Worm (Caenorhabditis elegans): Measurements from ENCODE around the gene Y116F11B.9.

Gene Y116F11B.9

ce11 chrV:19867883-19868282 is at the start of gene Y116F11B.9:
TSS of gene Y116F11B.9 (minus strand) at chrV:19867983.
- TF ChIP-seq nhr-71 (tag; optimal IDR thresholded peaks at IDR 0.05) (no peak), Y116A8C.19 (tag; optimal IDR thresholded peaks at IDR 0.05; ENCODE audit: borderline replicate concordance) (no peak), unc-30 (tag; optimal IDR thresholded peaks at IDR 0.05) (no peak), mef-2 (tag; optimal IDR thresholded peaks at IDR 0.05) (no peak), skn-1 (tag; optimal IDR thresholded peaks at IDR 0.05) (no peak)

- TF ChIP-seq ama-1 (optimal IDR thresholded peaks at IDR 0.05), result no peak
Observed at ce11 chrV:19915973-19916605, 48.3 kb upstream of the Y116F11B.9 start, which contains the start of the genes chk-2 and Y60A3A.19. TSS of gene chk-2 (minus strand) at chrV:19916023. TSS of gene Y60A3A.19 (plus strand) at chrV:19916555.

- TF ChIP-seq tbx-2 (tag; optimal IDR thresholded peaks at IDR 0.05) (no peak), nhr-76 (tag; optimal IDR thresholded peaks at IDR 0.05) (no peak), mdl-1 (tag; optimal IDR thresholded peaks at IDR 0.05) (peak in 1 of 2 experiments; percentile 22), lsy-2 (tag; optimal IDR thresholded peaks at IDR 0.05) (peak; percentile 16 to 29), efl-1 (optimal IDR thresholded peaks at IDR 0.05) (peak in 1 of 2 experiments; percentile 25), efl-1 (GFP tag; optimal IDR thresholded peaks at IDR 0.05 in 1 of 2) (peak; percentile 38 to 88), lin-13 (GFP tag; optimal IDR thresholded peaks at IDR 0.05) (no peak), ceh-82 (tag; optimal IDR thresholded peaks at IDR 0.05) (peak in 1 of 3 experiments; percentile 8), zip-4 (GFP tag; optimal IDR thresholded peaks at IDR 0.05) (no peak), snpc-4 (tag; optimal IDR thresholded peaks at IDR 0.05) (no peak), aha-1 (tag; optimal IDR thresholded peaks at IDR 0.05) (no peak), pqm-1 (tag; optimal IDR thresholded peaks at IDR 0.05) (no peak), dpl-1 (GFP tag; optimal IDR thresholded peaks at IDR 0.05) (peak in 1 of 3 experiments; percentile 31), elt-2 (tag; optimal IDR thresholded peaks at IDR 0.05) (no peak), nhr-90 (tag; optimal IDR thresholded peaks at IDR 0.05; ENCODE audit: poor library complexity) (no peak), tlp-1 (tag; optimal IDR thresholded peaks at IDR 0.05) (no peak), nhr-19 (GFP tag; conservative IDR thresholded peaks at IDR 0.05) (no peak), ztf-4 (tag; optimal IDR thresholded peaks at IDR 0.05) (no peak), mep-1 (tag; optimal IDR thresholded peaks at IDR 0.05) (peak; percentile 41), ceh-90 (tag; optimal IDR thresholded peaks at IDR 0.05) (no peak), nhr-71 (tag; optimal IDR thresholded peaks at IDR 0.05) (no peak), snu-23 (GFP tag; optimal IDR thresholded peaks at IDR 0.05) (no peak), grh-1 (GFP tag; IDR thresholded peaks at IDR 0.05) (no peak), fos-1 (tag; optimal IDR thresholded peaks at IDR 0.05) (no peak), irx-1 (tag; optimal IDR thresholded peaks at IDR 0.05) (no peak), fkh-10 (GFP tag; optimal IDR thresholded peaks at IDR 0.05) (no peak), hlh-17 (GFP tag; optimal IDR thresholded peaks at IDR 0.05; ENCODE audit: borderline replicate concordance) (no peak), ceh-8 (GFP tag; optimal IDR thresholded peaks at IDR 0.05) (no peak), unc-62 (GFP tag; optimal IDR thresholded peaks at IDR 0.05) (no peak), egl-13 (tag; optimal IDR thresholded peaks at IDR 0.05) (no peak), lin-35 (GFP tag; optimal IDR thresholded peaks at IDR 0.05) (peak in 1 of 2 experiments; percentile 11), C34B4.2 (tag; optimal IDR thresholded peaks at IDR 0.05) (no peak), swsn-7 (tag; optimal IDR thresholded peaks at IDR 0.05) (no peak), mab-9 (GFP tag; IDR thresholded peaks at IDR 0.05) (no peak), nhr-20 (tag; optimal IDR thresholded peaks at IDR 0.05) (no peak), efl-3 (GFP tag; optimal IDR thresholded peaks at IDR 0.05) (no peak), isw-1 (GFP tag; IDR thresholded peaks at IDR 0.05) (no peak), nhr-85 (tag) (peak; percentile 26), sup-37 (GFP tag; optimal IDR thresholded peaks at IDR 0.05) (no peak), nhr-28 (tag; optimal IDR thresholded peaks at IDR 0.05) (no peak), jun-1 (tag; optimal IDR thresholded peaks at IDR 0.05) (no peak), sox-4 (tag; optimal IDR thresholded peaks at IDR 0.05) (no peak), lir-3 (tag; optimal IDR thresholded peaks at IDR 0.05; ENCODE audit: poor library complexity) (no peak), aly-2 (tag; optimal IDR thresholded peaks at IDR 0.05) (no peak)
Observed at ce11 chrV:19908854-19909253, 41.1 kb upstream of the Y116F11B.9 start.

Measured in whole organism, L1 larva.